Fruit fly (Drosophila melanogaster): ENCODE data around the gene CG17187.

CG17187 gene

dm6 chr3R:11234918-11235371 lies 3.3 kb upstream of the CG17187 start, which contains the start of the genes Arfip and CG17721:
Arfip (minus strand) TSS chr3R:11235013.
CG17721 (plus strand) TSS chr3R:11235140.
- no peak for TF ChIP-seq noc (tag; optimal IDR thresholded peaks at IDR 0.05)

dm6 chr3R:11231037-11231436 lies 642 bp downstream of the CG17187 start:
- no peak for TF ChIP-seq noc (tag; optimal IDR thresholded peaks at IDR 0.05)

DNA sequence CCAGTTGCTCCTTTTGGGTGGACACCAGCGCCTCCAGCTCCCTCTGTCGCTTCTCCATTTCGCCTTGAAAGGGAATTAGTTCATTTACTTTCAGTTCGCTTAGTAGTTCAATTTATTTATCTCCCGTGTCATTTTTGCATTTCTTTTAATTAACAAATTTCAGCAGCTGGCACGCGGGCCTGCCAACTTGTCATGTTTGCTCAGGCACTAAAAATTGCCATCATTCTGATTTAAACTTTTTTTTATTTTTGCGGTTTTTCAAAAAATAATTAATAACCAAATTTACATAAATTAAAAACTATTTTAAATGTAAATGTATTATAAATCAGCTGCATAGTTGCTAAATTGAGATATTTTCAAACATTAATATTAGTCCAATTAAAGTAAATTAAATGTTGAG lies 1.3 kb downstream of the CG17187 start, which contains the start of gene GCC88:
GCC88 (minus strand) TSS at position 209 of the 400 bp plus-strand sequence.
- no peak for TF ChIP-seq noc (tag; optimal IDR thresholded peaks at IDR 0.05)

DNA sequence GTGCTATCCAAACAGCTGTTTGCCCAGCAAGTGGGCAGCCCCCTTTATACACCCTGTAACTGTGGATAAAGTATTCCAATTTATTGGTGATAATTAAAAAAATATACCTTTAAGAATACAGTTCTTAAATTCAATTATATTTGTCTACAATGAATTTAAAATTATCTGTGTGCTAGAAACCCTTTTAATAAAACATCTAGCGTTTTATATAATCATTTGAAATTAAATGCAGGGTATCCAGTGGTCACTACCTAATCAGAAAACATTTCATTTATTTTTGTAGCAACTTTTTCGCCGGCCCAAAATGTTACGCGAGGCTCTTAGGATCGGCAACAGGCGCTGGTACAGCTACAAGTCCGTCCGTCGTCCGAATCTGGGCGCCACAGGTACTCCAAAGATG lies 5.2 kb downstream of the CG17187 start, which contains the start of gene CG17726:
CG17726 (plus strand) TSS at position 267 of the 400 bp plus-strand sequence.
- TF ChIP-seq noc (tag; optimal IDR thresholded peaks at IDR 0.05) = peak; percentile 95

dm6 chr3R:11225220-11225619 lies 6.5 kb downstream of the CG17187 start, which contains the start of gene scpr-C:
scpr-C (plus strand) TSS chr3R:11225520.
- no peak for TF ChIP-seq noc (tag; optimal IDR thresholded peaks at IDR 0.05)

dm6 chr3R:11224478-11224877 lies 7.2 kb downstream of the CG17187 start:
- no peak for TF ChIP-seq noc (tag; optimal IDR thresholded peaks at IDR 0.05)

DNA sequence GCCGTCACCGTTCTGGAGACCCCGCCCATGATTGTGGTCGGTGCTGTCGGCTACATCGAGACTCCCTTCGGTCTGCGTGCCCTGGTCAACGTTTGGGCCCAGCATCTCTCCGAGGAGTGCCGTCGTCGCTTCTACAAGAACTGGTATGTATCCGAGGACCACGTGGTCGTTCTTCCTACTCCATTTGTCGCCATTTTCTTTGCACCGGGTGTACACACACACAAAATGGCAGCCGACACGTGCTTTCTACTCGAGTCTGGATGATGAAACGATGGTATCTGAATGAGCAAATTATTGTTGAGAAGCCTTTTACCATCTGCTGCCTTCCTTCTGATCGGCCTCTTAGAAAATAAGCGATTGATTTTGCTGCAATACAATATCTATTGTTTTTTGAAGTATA lies 9.1 kb downstream of the CG17187 start:
- no peak for TF ChIP-seq noc (tag; optimal IDR thresholded peaks at IDR 0.05)

DNA sequence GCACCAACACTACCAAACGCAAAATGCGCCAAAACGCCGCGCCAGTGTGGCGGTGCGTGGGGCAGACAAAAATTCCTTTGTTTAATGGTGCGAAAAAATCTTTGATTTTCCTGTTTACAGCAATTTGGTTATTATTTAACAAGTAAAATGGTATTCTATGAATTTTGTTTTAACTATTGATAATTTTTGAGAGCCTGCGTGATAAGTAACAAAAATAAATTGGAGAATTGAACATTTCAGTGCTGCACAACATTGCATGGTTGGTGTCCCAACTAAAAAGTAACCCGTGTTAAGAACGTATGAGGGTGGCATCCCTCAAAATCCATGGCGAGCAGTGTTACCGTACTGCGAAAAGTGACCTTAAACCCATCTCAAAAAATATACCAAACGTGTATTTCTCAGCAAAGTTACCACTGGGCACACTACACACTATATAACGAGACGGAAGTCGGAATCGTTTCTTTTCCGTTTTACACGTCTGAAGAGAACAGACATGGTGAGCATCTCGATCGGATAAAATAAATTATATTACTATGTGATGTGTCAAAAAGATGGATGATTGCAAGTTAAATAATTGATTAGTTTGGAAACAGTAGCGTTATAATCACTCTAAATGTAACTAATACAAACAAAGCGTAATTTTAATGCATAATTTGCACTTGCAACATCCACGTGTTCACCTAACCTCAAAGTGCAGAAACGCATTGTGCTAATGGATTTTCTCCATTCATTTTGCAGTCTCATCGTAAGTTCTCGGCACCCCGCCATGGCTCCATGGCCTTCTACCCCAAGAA lies 10.0 kb downstream of the CG17187 start, which contains the start of the genes CG6693 and RpL3:
CG6693 (minus strand) TSS at position 203 of the 794 bp plus-strand sequence.
RpL3 (plus strand) TSS at position 458 of the 794 bp plus-strand sequence.
- peak; percentile 55 for TF ChIP-seq noc (tag; optimal IDR thresholded peaks at IDR 0.05)

- no peak for TF ChIP-seq noc (tag; optimal IDR thresholded peaks at IDR 0.05)
Measured at dm6 chr3R:11219883-11220282, 11.8 kb downstream of the CG17187 start, which contains the start of gene CG6689. CG6689 (minus strand) TSS chr3R:11220064.

dm6 chr3R:11216156-11216630 lies 15.5 kb downstream of the CG17187 start, which contains the start of the genes RpS25 and CG4820:
RpS25 (minus strand) TSS chr3R:11216287.
CG4820 (plus strand) TSS chr3R:11216535.
- TF ChIP-seq noc (tag; optimal IDR thresholded peaks at IDR 0.05) = peak; percentile 69

dm6 chr3R:11214449-11214950 lies 17.2 kb downstream of the CG17187 start, which contains the start of gene ZnT86D:
ZnT86D (minus strand) TSS chr3R:11214539.
- peak; percentile 85 for TF ChIP-seq noc (tag; optimal IDR thresholded peaks at IDR 0.05)

- peak; percentile 68 for TF ChIP-seq noc (tag; optimal IDR thresholded peaks at IDR 0.05)
Measured at dm6 chr3R:11211291-11212061, 20.2 kb downstream of the CG17187 start.

dm6 chr3R:11209801-11210402 lies 21.8 kb downstream of the CG17187 start, which contains the start of the genes SdhC and Tctp:
SdhC (minus strand) TSS chr3R:11209849.
Tctp (plus strand) TSS chr3R:11210247.
- TF ChIP-seq noc (tag; optimal IDR thresholded peaks at IDR 0.05) = peak; percentile 63

DNA sequence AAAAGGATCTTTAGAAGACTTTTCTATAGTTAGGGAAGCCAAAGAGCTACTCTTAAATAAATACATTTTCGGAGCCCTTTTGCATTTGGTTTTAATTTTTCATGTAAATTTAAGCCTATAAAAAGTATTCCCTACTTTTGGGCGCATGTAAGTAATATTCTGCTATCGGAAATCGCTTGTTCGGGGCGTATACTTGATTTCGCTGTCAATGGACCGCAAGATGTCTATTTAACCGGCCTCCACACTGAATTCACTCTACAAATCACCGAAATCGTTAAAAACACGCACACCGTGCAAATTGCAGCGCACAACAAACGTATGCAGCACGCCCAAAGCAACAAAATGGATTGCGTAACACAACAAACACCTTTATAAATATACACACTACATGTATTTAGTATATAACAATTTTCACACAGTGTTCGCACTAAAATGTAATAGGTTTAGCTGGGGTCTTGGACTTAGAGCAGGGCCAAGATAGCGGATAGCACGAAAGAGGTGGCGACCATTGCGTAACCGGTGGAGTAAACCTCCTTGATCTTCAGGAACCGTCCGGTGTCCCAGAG lies 22.8 kb downstream of the CG17187 start:
- TF ChIP-seq noc (tag; optimal IDR thresholded peaks at IDR 0.05) = no peak
